Fruit fly (Drosophila melanogaster): Measurements from ENCODE around the gene CG18094.

The CG18094 gene

DNA sequence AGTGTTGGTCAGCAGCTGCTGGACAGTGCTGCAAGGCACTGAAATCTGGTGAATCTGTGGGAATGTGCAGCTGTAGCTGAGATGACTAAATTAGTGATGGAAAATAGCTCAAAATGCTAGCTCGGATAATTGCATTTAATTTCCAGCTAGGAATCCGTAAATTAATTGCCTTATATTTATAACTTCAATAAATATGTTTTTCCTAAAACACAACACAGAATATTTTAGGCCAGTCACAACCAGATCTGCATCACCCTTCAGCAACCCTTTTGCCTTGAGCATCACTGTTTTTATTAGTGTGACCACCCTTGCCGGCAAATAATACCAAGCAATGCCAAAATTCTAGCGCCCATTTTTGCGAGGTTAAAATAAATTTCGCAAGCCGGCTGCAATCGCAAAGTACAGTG is 45.3 kb upstream of the CG18094 start, which contains the start of gene Hs2st (continued):
- TF ChIP-seq CG17612 (GFP tag; IDR thresholded peaks at IDR 0.05) (peak; percentile 78), bowl (GFP tag; IDR thresholded peaks at IDR 0.05) (peak; percentile 48; the same call in 1 of the 2 replicates), luna (GFP tag; optimal IDR thresholded peaks at IDR 0.05) (peak; percentile 83), Side (GFP tag; optimal IDR thresholded peaks at IDR 0.05) (peak; percentile 91), lov (optimal IDR thresholded peaks at IDR 0.05) (no peak), lov (GFP tag; IDR thresholded peaks at IDR 0.05) (peak; percentile 77), grau (tag; optimal IDR thresholded peaks at IDR 0.05) (peak; percentile 92), CG7839 (tag; optimal IDR thresholded peaks at IDR 0.05) (peak; percentile 91), slp2 (GFP tag; optimal IDR thresholded peaks at IDR 0.05) (peak; percentile 91), Doc3 (GFP tag; IDR thresholded peaks at IDR 0.05; ENCODE audit: partially characterized antibody) (no peak), Elba2 (GFP tag; optimal IDR thresholded peaks at IDR 0.05) (peak; percentile 84), CG3163 (GFP tag; optimal IDR thresholded peaks at IDR 0.05) (peak; percentile 77), Ptx1 (GFP tag; IDR thresholded peaks at IDR 0.05) (peak; percentile 97), CG17568 (GFP tag; optimal IDR thresholded peaks at IDR 0.05) (no peak), Drgx (GFP tag; IDR thresholded peaks at IDR 0.05) (peak; percentile 86), ind (GFP tag; optimal IDR thresholded peaks at IDR 0.05) (peak; percentile 97), CG12769 (tag; optimal IDR thresholded peaks at IDR 0.05) (peak; percentile 96), CG3838 (GFP tag; optimal IDR thresholded peaks at IDR 0.05) (peak; percentile 79), Dek (tag; optimal IDR thresholded peaks at IDR 0.05) (peak; percentile 83), otp (GFP tag; IDR thresholded peaks at IDR 0.05) (peak; percentile 79; the same call in 2 of the 3 replicates), C15 (GFP tag; IDR thresholded peaks at IDR 0.05) (peak; percentile 83; the same call in 2 of the 3 replicates), CG31441 (GFP tag; IDR thresholded peaks at IDR 0.05) (no peak; the same call in 1 of the 2 replicates), Eip74EF (GFP tag; optimal IDR thresholded peaks at IDR 0.05) (no peak), mld (GFP tag; IDR thresholded peaks at IDR 0.05; ENCODE audit: partially characterized antibody) (no peak), CG2202 (tag; optimal IDR thresholded peaks at IDR 0.05) (peak; percentile 81), Nf-YA (GFP tag; IDR thresholded peaks at IDR 0.05) (peak; percentile 65; the same call in 1 of the 2 replicates), chm (GFP tag; IDR thresholded peaks at IDR 0.05) (peak; percentile 88), CG18262 (tag; optimal IDR thresholded peaks at IDR 0.05) (peak; percentile 84), Rx (GFP tag; IDR thresholded peaks at IDR 0.05) (peak; percentile 90), CG11093 (GFP tag; IDR thresholded peaks at IDR 0.05) (peak; percentile 92), CG2678 (tag; optimal IDR thresholded peaks at IDR 0.05) (peak; percentile 90), Trl (optimal IDR thresholded peaks at IDR 0.05) (peak in 1 of 2 experiments; percentile 1), Trl (GFP tag; optimal IDR thresholded peaks at IDR 0.05) (peak; percentile 96), lilli (GFP tag; optimal IDR thresholded peaks at IDR 0.05) (peak; percentile 98), CG18476 (GFP tag; optimal IDR thresholded peaks at IDR 0.05) (peak; percentile 93), crol (GFP tag; IDR thresholded peaks at IDR 0.05) (no peak; the same call in 1 of the 2 replicates), CG15269 (tag; optimal IDR thresholded peaks at IDR 0.05) (peak; percentile 88), Myb (GFP tag; optimal IDR thresholded peaks at IDR 0.05) (peak; percentile 85), Xbp1 (GFP tag; optimal IDR thresholded peaks at IDR 0.05) (peak; percentile 96), CG8290 (GFP tag; optimal IDR thresholded peaks at IDR 0.05) (peak; percentile 94), CG8290 (tag; optimal IDR thresholded peaks at IDR 0.05) (peak; percentile 83 to 95), Gug (GFP tag; IDR thresholded peaks at IDR 0.05) (peak; percentile 93), MESR4 (GFP tag; optimal IDR thresholded peaks at IDR 0.05) (peak; percentile 42), dimm (GFP tag; IDR thresholded peaks at IDR 0.05) (0 out of 2 replicates have a peak, but pooled peaks have one; percentile 4), CG10147 (GFP tag; optimal IDR thresholded peaks at IDR 0.05) (peak; percentile 91), ase (GFP tag; IDR thresholded peaks at IDR 0.05) (peak; percentile 87; the same call in 2 of the 3 replicates), HLH3B (GFP tag; IDR thresholded peaks at IDR 0.05) (peak; percentile 86), CG43689 (GFP tag; IDR thresholded peaks at IDR 0.05) (peak; percentile 67), D19B (GFP tag; optimal IDR thresholded peaks at IDR 0.05) (peak; percentile 80), lola (GFP tag; optimal IDR thresholded peaks at IDR 0.05) (peak in 1 of 3 experiments; percentile 88), CG14667 (GFP tag; IDR thresholded peaks at IDR 0.05) (peak; percentile 92), CG3995 (GFP tag; optimal IDR thresholded peaks at IDR 0.05) (peak; percentile 87)
